Fruit fly (Drosophila melanogaster) whole organism, adult: ENCODE results near the gene Ube4A.

ENCODE experiments used
- CG11617 ChIP-seq: fragments of 200-800 bp; sonication (Bioruptor generic); optimal IDR thresholded peaks from 2 replicates; lab custom pipeline; 2017; ENCODE audit warnings: mild to moderate bottlenecking, missing biosample characterization, missing genetic modification reagents, missing genetic modification characterization
- CG12768 ChIP-seq: fragments of 200-800 bp; sonication (Bioruptor generic); optimal IDR thresholded peaks from 2 replicates; lab custom pipeline; 2017; ENCODE audit warnings: missing biosample characterization, missing genetic modification characterization, mild to moderate bottlenecking, moderate library complexity, missing genetic modification reagents
- CG14711 ChIP-seq: fragments of 200-800 bp; sonication (Bioruptor generic); optimal IDR thresholded peaks from 2 replicates; lab custom pipeline; 2018; ENCODE audit warnings: missing biosample characterization, mild to moderate bottlenecking, missing genetic modification characterization, moderate library complexity
- CG1620 ChIP-seq: fragments of 200-800 bp; sonication (Bioruptor generic); optimal IDR thresholded peaks from 2 replicates; lab custom pipeline; 2016; ENCODE audit warnings: missing biosample characterization, missing genetic modification characterization
- CG33017 ChIP-seq: fragments of 200-800 bp; sonication (Bioruptor generic); optimal IDR thresholded peaks from 2 replicates; lab custom pipeline; 2018; ENCODE audit warnings: missing biosample characterization, mild to moderate bottlenecking, missing genetic modification characterization, moderate library complexity
- CG5204 ChIP-seq: fragments of 200-800 bp; sonication (Bioruptor generic); optimal IDR thresholded peaks from 2 replicates; lab custom pipeline; 2016; ENCODE audit warnings: missing biosample characterization, missing genetic modification characterization
- CG7045 ChIP-seq: fragments of 200-800 bp; sonication (Bioruptor generic); optimal IDR thresholded peaks from 2 replicates; lab custom pipeline; 2017; ENCODE audit warnings: missing biosample characterization, mild to moderate bottlenecking, missing genetic modification characterization
- CG7101 ChIP-seq: fragments of 200-800 bp; sonication (Bioruptor generic); optimal IDR thresholded peaks from 2 replicates; lab custom pipeline; 2018; ENCODE audit warnings: missing biosample characterization, mild to moderate bottlenecking, missing genetic modification characterization, moderate library complexity
- Clk ChIP-seq: fragments of 200-800 bp; sonication (Bioruptor generic); optimal IDR thresholded peaks from 2 replicates; lab custom pipeline; 2017; ENCODE audit warnings: missing biosample characterization, missing genetic modification characterization
- Crg-1 ChIP-seq: fragments of 200-800 bp; sonication (Bioruptor generic); optimal IDR thresholded peaks from 2 replicates; lab custom pipeline; 2016; ENCODE audit warnings: missing biosample characterization, missing genetic modification characterization
- Hr96 ChIP-seq: fragments of 200-800 bp; sonication (Bioruptor generic); optimal IDR thresholded peaks from 2 replicates; lab custom pipeline; 2016; ENCODE audit warnings: missing biosample characterization, missing genetic modification characterization
- Mnt ChIP-seq: fragments of 200-800 bp; sonication (Bioruptor generic); optimal IDR thresholded peaks from 2 replicates; lab custom pipeline; 2016; ENCODE audit warnings: missing biosample characterization, mild to moderate bottlenecking, missing genetic modification characterization
- bab1 ChIP-seq: fragments of 200-800 bp; sonication (Bioruptor generic); optimal IDR thresholded peaks from 3 replicates; lab custom pipeline; 2019; ENCODE audit warnings: missing biosample characterization, mild to moderate bottlenecking, missing genetic modification characterization, moderate library complexity
- cic ChIP-seq: fragments of 200-800 bp; sonication (Bioruptor generic); optimal IDR thresholded peaks from 2 replicates; lab custom pipeline; 2017; ENCODE audit warnings: missing biosample characterization, mild to moderate bottlenecking, missing genetic modification characterization, moderate library complexity
- cnc ChIP-seq, 2 experiments: fragments of >200 bp; optimal IDR thresholded peaks; 2 replicates each; lab custom pipeline; 2017
- kay ChIP-seq: fragments of 200-800 bp; sonication (Bioruptor generic); peaks from one replicate; lab custom pipeline; 2016; ENCODE audit warnings: missing biosample characterization, missing genetic modification characterization, borderline replicate concordance
- ovo ChIP-seq: fragments of 200-800 bp; sonication (Bioruptor generic); optimal IDR thresholded peaks from 2 replicates; lab custom pipeline; 2016; ENCODE audit warnings: missing biosample characterization, missing genetic modification characterization
- pad ChIP-seq: fragments of 200-800 bp; sonication (Bioruptor generic); optimal IDR thresholded peaks from 3 replicates; lab custom pipeline; 2017; ENCODE audit warnings: missing biosample characterization, missing genetic modification characterization, mild to moderate bottlenecking, moderate library complexity, missing genetic modification reagents
- tj ChIP-seq: fragments of 200-800 bp; sonication (Bioruptor generic); optimal IDR thresholded peaks from 3 replicates; lab custom pipeline; 2017; ENCODE audit warnings: missing biosample characterization, mild to moderate bottlenecking, missing genetic modification characterization, moderate library complexity
- toe ChIP-seq: fragments of 200-800 bp; sonication (Bioruptor generic); optimal IDR thresholded peaks from 2 replicates; lab custom pipeline; 2016; ENCODE audit warnings: missing biosample characterization, missing genetic modification characterization

The Ube4A gene

DNA sequence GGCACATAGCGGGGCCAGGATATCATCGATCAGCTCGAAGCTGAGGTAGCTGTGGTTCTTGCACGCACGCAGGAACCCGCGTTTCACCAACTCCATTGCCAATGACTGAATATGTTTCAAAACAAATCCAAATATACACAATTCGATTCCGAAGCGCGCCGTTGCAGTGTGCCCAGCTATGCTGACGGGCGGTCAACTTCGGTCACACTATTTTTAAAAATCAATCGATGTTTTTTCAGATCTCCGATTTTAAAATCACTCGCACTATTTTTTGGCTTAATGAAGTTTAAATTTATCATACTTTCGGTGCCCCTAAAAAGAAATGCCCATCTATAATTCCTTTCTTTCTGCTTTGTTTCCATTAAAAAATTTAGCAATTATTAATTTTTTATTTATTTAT lies 19.1 kb downstream of the Ube4A start, which contains the start of gene Nse1:
Gene Nse1, minus strand, starts transcription at position 173 of the 400 bp plus-strand sequence.
- TF ChIP-seq Crg-1 (GFP tag; lab: Kevin White, UChicago) (no peak), CG11617 (GFP tag; lab: Kevin White, UChicago) (no peak), bab1 (GFP tag; lab: Kevin White, UChicago) (peak; percentile 1), Mnt (no peak)

DNA sequence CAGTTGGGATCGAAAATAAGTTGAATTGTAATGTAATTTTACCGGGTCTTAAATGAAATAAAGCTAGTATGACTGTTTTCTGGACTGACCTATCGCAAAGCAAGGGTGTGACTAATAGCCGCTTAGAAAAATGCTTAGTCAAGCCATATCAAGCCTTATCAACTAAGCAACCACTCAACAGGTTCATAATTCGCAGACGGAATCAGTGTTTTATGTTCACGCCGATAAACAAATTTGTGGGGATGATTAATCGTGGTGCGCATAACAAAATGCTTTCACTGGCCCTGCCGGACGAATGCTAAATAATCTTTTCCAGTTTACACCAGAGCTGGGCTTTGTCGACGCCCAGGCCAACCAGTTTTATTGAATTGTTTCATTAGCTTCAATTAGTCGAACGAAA lies 24.6 kb downstream of the Ube4A start:
- TF ChIP-seq bab1 (GFP tag; lab: Kevin White, UChicago): no peak
- no peak for TF ChIP-seq pad (GFP tag; lab: Kevin White, UChicago)
- TF ChIP-seq kay (GFP tag; lab: Kevin White, UChicago): peak; percentile 81
- no peak for TF ChIP-seq CG11617 (GFP tag; lab: Kevin White, UChicago)
- no peak for TF ChIP-seq CG7045 (GFP tag; lab: Kevin White, UChicago)
- TF ChIP-seq toe (GFP tag; lab: Kevin White, UChicago): no peak
- no peak for TF ChIP-seq CG33017 (tag; lab: Kevin White, UChicago)
- TF ChIP-seq CG5204 (GFP tag; lab: Kevin White, UChicago): no peak
- peak in 1 of 2 experiments; percentile 38 for TF ChIP-seq cnc (optimal IDR thresholded peaks at IDR 0.05; lab: Kevin White, UChicago)
- no peak for TF ChIP-seq CG12768 (GFP tag; lab: Kevin White, UChicago)
- TF ChIP-seq CG1620 (GFP tag; lab: Kevin White, UChicago): no peak
- no peak for TF ChIP-seq Crg-1 (GFP tag; lab: Kevin White, UChicago)
- TF ChIP-seq ovo (GFP tag; lab: Kevin White, UChicago): no peak
- TF ChIP-seq Hr96 (GFP tag; lab: Kevin White, UChicago): no peak
- TF ChIP-seq cic: no peak
- TF ChIP-seq Clk (GFP tag; lab: Kevin White, UChicago): no peak
- peak; percentile 73 for TF ChIP-seq tj (GFP tag; lab: Kevin White, UChicago)
- TF ChIP-seq CG14711: no peak
- TF ChIP-seq Mnt: no peak
- TF ChIP-seq CG7101 (tag; lab: Kevin White, UChicago): no peak

DNA sequence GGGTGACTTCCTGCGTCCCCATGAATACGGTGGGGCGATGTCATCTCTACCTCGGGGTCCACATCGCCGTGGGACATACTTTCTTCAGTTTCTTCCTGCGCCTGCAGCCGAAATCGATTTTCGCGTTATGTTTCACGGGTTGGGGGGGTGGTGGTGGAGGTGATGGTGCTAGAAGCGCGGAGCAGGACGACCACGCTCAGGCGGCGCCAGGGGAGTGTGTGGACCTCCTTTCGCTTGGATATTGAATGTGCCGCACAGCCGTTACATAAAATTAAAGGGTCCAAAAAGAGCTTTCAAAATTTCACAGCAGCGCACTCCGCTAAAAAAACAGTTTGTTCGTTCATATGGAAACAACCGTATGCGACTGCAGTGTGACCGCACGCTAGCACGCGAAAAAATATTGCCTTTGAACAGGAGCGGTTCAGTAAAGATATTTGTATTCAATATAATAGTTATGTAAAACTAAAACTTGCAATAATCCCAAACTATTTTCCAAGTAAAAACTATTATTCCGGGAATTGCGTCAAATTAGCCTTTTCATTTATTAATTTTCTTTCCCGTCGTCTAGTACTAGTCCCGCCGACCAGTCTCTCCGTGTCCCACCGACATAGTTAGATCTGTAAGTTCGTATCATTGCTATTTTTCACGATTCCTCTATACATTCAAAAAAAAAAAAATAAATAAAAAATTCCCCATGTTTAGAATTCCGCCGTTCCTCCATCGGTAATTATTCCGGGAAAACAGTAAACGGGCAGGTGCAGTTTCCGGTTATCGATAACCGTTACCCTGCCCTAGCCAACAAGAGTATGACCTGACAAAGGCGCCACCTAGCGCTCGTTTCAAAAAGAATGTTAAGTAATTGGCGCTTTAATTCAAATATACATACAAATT lies 25.9 kb downstream of the Ube4A start, which contains the start of gene Nhe3:
Gene Nhe3, minus strand, starts transcription at position 373 of the 891 bp plus-strand sequence.
- TF ChIP-seq CG1620 (GFP tag; lab: Kevin White, UChicago) (peak; percentile 59), CG7045 (GFP tag; lab: Kevin White, UChicago) (peak; percentile 68), Mnt (peak; percentile 86), bab1 (GFP tag; lab: Kevin White, UChicago) (peak; percentile 60), toe (GFP tag; lab: Kevin White, UChicago) (no peak), cnc (optimal IDR thresholded peaks at IDR 0.05; lab: Kevin White, UChicago) (no peak), CG33017 (tag; lab: Kevin White, UChicago) (peak; percentile 46), ovo (GFP tag; lab: Kevin White, UChicago) (peak; percentile 85), CG11617 (GFP tag; lab: Kevin White, UChicago) (peak; percentile 83), Crg-1 (GFP tag; lab: Kevin White, UChicago) (peak; percentile 48), tj (GFP tag; lab: Kevin White, UChicago) (peak; percentile 49), Hr96 (GFP tag; lab: Kevin White, UChicago) (peak; percentile 73), CG12768 (GFP tag; lab: Kevin White, UChicago) (peak; percentile 75), CG7101 (tag; lab: Kevin White, UChicago) (peak; percentile 73), Clk (GFP tag; lab: Kevin White, UChicago) (peak; percentile 58), kay (GFP tag; lab: Kevin White, UChicago) (no peak), CG5204 (GFP tag; lab: Kevin White, UChicago) (peak; percentile 81), pad (GFP tag; lab: Kevin White, UChicago) (peak; percentile 67), CG14711 (peak; percentile 60), cic (peak; percentile 34)

DNA sequence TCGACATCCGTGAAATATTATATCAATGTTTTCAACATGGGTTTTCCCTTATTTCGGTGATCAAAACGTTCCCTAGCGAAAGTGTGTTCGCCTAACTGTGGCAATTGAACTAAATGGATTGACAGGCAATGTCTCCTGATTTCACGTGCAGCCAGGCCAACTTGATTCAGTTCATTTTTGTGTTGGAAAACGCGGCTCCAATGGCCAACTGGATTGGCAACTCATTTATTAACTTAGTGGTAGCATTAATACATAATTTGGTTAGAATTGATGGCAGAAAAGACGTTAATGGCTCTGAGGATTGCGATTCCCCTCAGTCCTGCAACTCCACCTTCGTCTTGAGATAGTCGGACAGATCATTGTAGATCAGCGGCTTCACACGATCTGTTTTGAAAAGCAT lies 28.3 kb downstream of the Ube4A start, which contains the start of gene CG11327:
Gene CG11327, minus strand, starts transcription at position 101 of the 400 bp plus-strand sequence.
- TF ChIP-seq CG11617 (GFP tag; lab: Kevin White, UChicago) (no peak), toe (GFP tag; lab: Kevin White, UChicago) (no peak), kay (GFP tag; lab: Kevin White, UChicago) (no peak), cic (no peak), Mnt (no peak), cnc (optimal IDR thresholded peaks at IDR 0.05; lab: Kevin White, UChicago) (no peak), bab1 (GFP tag; lab: Kevin White, UChicago) (no peak), CG33017 (tag; lab: Kevin White, UChicago) (no peak), pad (GFP tag; lab: Kevin White, UChicago) (no peak), Crg-1 (GFP tag; lab: Kevin White, UChicago) (no peak), CG1620 (GFP tag; lab: Kevin White, UChicago) (no peak), tj (GFP tag; lab: Kevin White, UChicago) (no peak), Clk (GFP tag; lab: Kevin White, UChicago) (no peak), ovo (GFP tag; lab: Kevin White, UChicago) (no peak), CG5204 (GFP tag; lab: Kevin White, UChicago) (no peak), CG12768 (GFP tag; lab: Kevin White, UChicago) (no peak), CG7045 (GFP tag; lab: Kevin White, UChicago) (no peak), CG14711 (no peak)

DNA sequence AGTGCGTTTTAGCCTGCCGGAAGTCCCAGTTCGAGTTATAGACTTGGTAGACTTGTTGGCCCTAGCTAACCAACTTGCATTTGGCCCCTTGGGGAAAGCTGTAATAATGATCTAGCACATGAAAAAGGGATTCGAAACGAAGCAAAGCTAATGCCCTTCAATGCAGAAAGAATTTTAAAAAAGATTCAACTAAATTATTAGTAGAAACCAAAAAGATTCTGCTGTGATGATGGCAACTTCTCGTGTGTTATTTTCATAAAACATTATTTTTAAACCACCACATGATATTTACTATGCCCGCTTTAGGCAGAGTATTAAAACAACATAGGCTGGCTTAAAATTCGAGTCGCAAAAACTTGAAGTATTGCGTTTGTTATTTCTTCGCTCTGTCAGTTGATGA lies 33.7 kb downstream of the Ube4A start:
- TF ChIP-seq toe (GFP tag; lab: Kevin White, UChicago): no peak
